Fruit fly (Drosophila melanogaster): ENCODE measurements around the gene Scsalpha1.

The Scsalpha1 gene

dm6 chr3L:3771406-3771935 is 42.5 kb upstream of the Scsalpha1 start (continued):
- no peak for TF ChIP-seq BEAF-32 (GFP tag; optimal IDR thresholded peaks at IDR 0.05)
- TF ChIP-seq phol (tag; optimal IDR thresholded peaks at IDR 0.05), result peak; percentile 44
- no peak for TF ChIP-seq MTF-1 (GFP tag; optimal IDR thresholded peaks at IDR 0.05; ENCODE audit: borderline replicate concordance)
- TF ChIP-seq CG13775 (GFP tag; optimal IDR thresholded peaks at IDR 0.05), result peak; percentile 64
- peak; percentile 52 for TF ChIP-seq Nf-YC (tag; optimal IDR thresholded peaks at IDR 0.05)
- TF ChIP-seq TFAM (GFP tag; optimal IDR thresholded peaks at IDR 0.05), result no peak
- TF ChIP-seq pfk (GFP tag; optimal IDR thresholded peaks at IDR 0.05), result no peak
- no peak for TF ChIP-seq hb (GFP tag; IDR thresholded peaks at IDR 0.05; ENCODE audit: partially characterized antibody)
- TF ChIP-seq pb (GFP tag; optimal IDR thresholded peaks at IDR 0.05), result no peak
- TF ChIP-seq tll (GFP tag; optimal IDR thresholded peaks at IDR 0.05), result no peak
- TF ChIP-seq oc (tag; optimal IDR thresholded peaks at IDR 0.05), result peak; percentile 46
- TF ChIP-seq CG7357 (GFP tag; IDR thresholded peaks at IDR 0.05), result peak; percentile 64; the same call in 1 of the 3 replicates
- no peak for TF ChIP-seq dm (GFP tag; optimal IDR thresholded peaks at IDR 0.05)
- TF ChIP-seq Mrtf (GFP tag; IDR thresholded peaks at IDR 0.05), result peak; percentile 74; the same call in 1 of the 3 replicates
- peak; percentile 42 for TF ChIP-seq Vsx1 (GFP tag; optimal IDR thresholded peaks at IDR 0.05)
- TF ChIP-seq fd102C (GFP tag; optimal IDR thresholded peaks at IDR 0.05), result no peak
- TF ChIP-seq Hr51 (GFP tag; optimal IDR thresholded peaks at IDR 0.05), result peak in 1 of 2 experiments; percentile 88
- no peak for TF ChIP-seq CG34224 (GFP tag; IDR thresholded peaks at IDR 0.05; ENCODE audit: partially characterized antibody)
- TF ChIP-seq CG13424 (tag; optimal IDR thresholded peaks at IDR 0.05), result peak; percentile 82
- no peak for TF ChIP-seq yki (optimal IDR thresholded peaks at IDR 0.05)
- peak; percentile 92 for TF ChIP-seq sob (GFP tag; IDR thresholded peaks at IDR 0.05)
- TF ChIP-seq CG6254 (GFP tag; optimal IDR thresholded peaks at IDR 0.05), result no peak
- no peak for TF ChIP-seq CG16863 (GFP tag; optimal IDR thresholded peaks at IDR 0.05)
- TF ChIP-seq Ets97D (GFP tag; optimal IDR thresholded peaks at IDR 0.05), result no peak
- TF ChIP-seq lab (GFP tag; optimal IDR thresholded peaks at IDR 0.05), result peak; percentile 85
- TF ChIP-seq CG33213 (GFP tag; optimal IDR thresholded peaks at IDR 0.05), result no peak
- TF ChIP-seq CG12236 (GFP tag; optimal IDR thresholded peaks at IDR 0.05), result no peak
- TF ChIP-seq CG12769 (tag; optimal IDR thresholded peaks at IDR 0.05), result no peak
- no peak for TF ChIP-seq Neu2 (GFP tag; optimal IDR thresholded peaks at IDR 0.05; ENCODE audit: borderline replicate concordance)
- peak; percentile 48; the same call in 1 of the 2 replicates for TF ChIP-seq CG4360 (GFP tag; IDR thresholded peaks at IDR 0.05)
- no peak for TF ChIP-seq Dfd (GFP tag; optimal IDR thresholded peaks at IDR 0.05)
- peak; percentile 44 for TF ChIP-seq CG17568 (GFP tag; optimal IDR thresholded peaks at IDR 0.05)
- TF ChIP-seq Ptx1 (GFP tag; IDR thresholded peaks at IDR 0.05), result peak; percentile 91
- no peak for TF ChIP-seq Lim3 (GFP tag; IDR thresholded peaks at IDR 0.05)
- no peak for TF ChIP-seq Atf3 (GFP tag; optimal IDR thresholded peaks at IDR 0.05)
- no peak for TF ChIP-seq CG1832 (GFP tag; optimal IDR thresholded peaks at IDR 0.05)
- peak; percentile 66 for TF ChIP-seq gsb (GFP tag; IDR thresholded peaks at IDR 0.05)
- TF ChIP-seq Hand (GFP tag; optimal IDR thresholded peaks at IDR 0.05), result peak; percentile 76
- TF ChIP-seq CG1603 (tag; optimal IDR thresholded peaks at IDR 0.05), result no peak
- peak; percentile 84 for TF ChIP-seq sug (tag; optimal IDR thresholded peaks at IDR 0.05)
- no peak for TF ChIP-seq psq (GFP tag; optimal IDR thresholded peaks at IDR 0.05)
- TF ChIP-seq ato (GFP tag; IDR thresholded peaks at IDR 0.05; ENCODE audit: partially characterized antibody), result no peak
- no peak for TF ChIP-seq zf30C (GFP tag; optimal IDR thresholded peaks at IDR 0.05)
- TF ChIP-seq run (tag; optimal IDR thresholded peaks at IDR 0.05), result peak; percentile 55
- no peak for TF ChIP-seq bigmax (GFP tag; optimal IDR thresholded peaks at IDR 0.05)
- peak; percentile 92 for TF ChIP-seq Ada2b (GFP tag; IDR thresholded peaks at IDR 0.05)
- peak; percentile 84 for TF ChIP-seq stc (GFP tag; IDR thresholded peaks at IDR 0.05)
- TF ChIP-seq fd64A (GFP tag; optimal IDR thresholded peaks at IDR 0.05), result no peak
- TF ChIP-seq Sin3A (optimal IDR thresholded peaks at IDR 0.05), result no peak
- TF ChIP-seq CHES-1-like (GFP tag; optimal IDR thresholded peaks at IDR 0.05), result no peak

Data from whole organism, embryonic.